Worm (Caenorhabditis elegans): Measurements from ENCODE around the gene sym-2.

DNA sequence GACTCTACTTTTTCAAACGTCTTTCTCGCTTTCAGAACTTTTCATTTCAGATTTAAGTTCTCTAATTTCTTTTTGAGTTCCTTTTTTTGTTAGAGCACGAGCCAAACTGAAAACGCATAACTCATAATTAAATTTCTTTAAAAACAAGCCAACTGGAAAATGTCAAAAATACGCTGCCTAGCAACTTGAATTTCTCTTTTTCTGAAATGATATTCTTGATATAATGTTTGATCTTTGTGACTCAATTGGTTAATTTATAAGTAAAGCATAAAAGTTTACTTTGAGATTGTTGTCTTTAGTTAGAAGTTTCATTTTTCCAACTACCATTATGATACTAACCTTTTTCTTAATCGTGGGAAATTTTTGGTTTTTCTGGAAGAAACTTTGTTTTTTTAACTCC lies 47.2 kb downstream of the sym-2 start:
- no peak for TF ChIP-seq npax-4 (tag; optimal IDR thresholded peaks at IDR 0.05)
- TF ChIP-seq fkh-10 (GFP tag; optimal IDR thresholded peaks at IDR 0.05): no peak
- no peak for TF ChIP-seq K09A11.1 (tag; optimal IDR thresholded peaks at IDR 0.05; ENCODE audit: insufficient read depth)
- TF ChIP-seq tbx-7 (tag; optimal IDR thresholded peaks at IDR 0.05): no peak
- TF ChIP-seq sox-4 (tag; optimal IDR thresholded peaks at IDR 0.05): no peak
- TF ChIP-seq eyg-1 (tag; optimal IDR thresholded peaks at IDR 0.05): no peak
- no peak for TF ChIP-seq nhr-232 (tag; optimal IDR thresholded peaks at IDR 0.05)
- no peak for TF ChIP-seq ceh-9 (tag; optimal IDR thresholded peaks at IDR 0.05)
- TF ChIP-seq ceh-24 (tag; optimal IDR thresholded peaks at IDR 0.05): no peak
- TF ChIP-seq ets-4 (tag; optimal IDR thresholded peaks at IDR 0.05): no peak

Measured in whole organism, late embryonic.